Fruit fly (Drosophila melanogaster): ENCODE results near the gene Elo68alpha.
A peak's percentile ranks its signal among the peaks of the same experiment; 100 is the strongest.

DNA sequence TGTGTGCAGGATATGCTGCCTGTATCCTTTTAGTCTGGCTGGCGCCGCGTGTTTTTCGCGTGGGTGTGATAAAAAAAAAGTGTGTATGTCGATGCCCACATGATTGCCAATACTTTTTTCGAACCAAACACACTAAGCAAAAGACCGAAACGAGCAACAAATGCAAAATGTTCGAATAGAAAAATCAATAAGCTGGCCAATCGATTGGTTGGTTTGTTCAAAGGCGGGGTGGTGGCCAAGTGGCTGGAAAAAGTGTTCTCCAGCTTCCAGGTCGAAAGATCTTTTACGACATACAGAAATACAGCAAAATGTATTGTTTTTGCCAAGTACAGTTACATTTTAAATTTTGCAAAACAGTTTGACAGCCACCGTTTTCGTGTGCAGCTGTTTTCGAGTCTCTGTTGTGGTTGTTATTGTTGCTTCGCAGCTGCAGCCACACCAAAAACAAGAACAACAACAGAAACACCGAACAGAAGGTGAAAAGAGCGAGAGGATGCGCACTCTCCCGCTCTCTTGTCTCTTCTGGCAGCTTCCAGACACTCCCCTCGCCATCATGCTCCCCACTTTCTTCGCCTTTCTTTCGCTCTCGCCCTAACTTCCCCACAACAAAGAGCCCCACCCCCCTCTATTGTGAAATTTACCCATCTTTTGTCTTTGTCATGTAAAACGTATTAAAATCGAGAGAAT is 20.9 kb upstream of the Elo68alpha start:
- TF ChIP-seq CG8478 (optimal IDR thresholded peaks at IDR 0.05) (no peak), usp (GFP tag; optimal IDR thresholded peaks at IDR 0.05) (no peak), EcR (GFP tag; optimal IDR thresholded peaks at IDR 0.05) (no peak), pan (optimal IDR thresholded peaks at IDR 0.05) (no peak), Dll (optimal IDR thresholded peaks at IDR 0.05) (peak; percentile 90)

All from whole organism.